Fruit fly (Drosophila melanogaster) whole organism, pupa: ENCODE measurements around the gene Gycalpha99B.

Experiments used
- EcR ChIP-seq: fragments of 200-800 bp; sonication (Bioruptor generic); optimal IDR thresholded peaks from 3 replicates; lab custom pipeline; 2019; ENCODE audit warnings: missing biosample characterization, missing genetic modification characterization, mild to moderate bottlenecking, moderate library complexity, missing genetic modification reagents
- fd96Ca ChIP-seq: fragments of 200-800 bp; sonication (Bioruptor generic); IDR thresholded peaks from 3 replicates; pipeline ENCODE4 v1.3.6; 2022; ENCODE audit warnings: missing biosample characterization, missing genetic modification characterization

dm6 chr3R:29708322-29708721 is 26.0 kb downstream of the Gycalpha99B start:
- no peak for TF ChIP-seq EcR (GFP tag; lab: Kevin White, UChicago)
- TF ChIP-seq fd96Ca = no peak
